Worm (Caenorhabditis elegans): Measurements from ENCODE around the gene ubc-7.
A peak's percentile ranks its signal among the peaks of the same experiment; 100 is the strongest.

The ubc-7 gene

ce11 chrIII:9661119-9661518 is 30.2 kb upstream of the ubc-7 start:
- no peak for TF ChIP-seq ztf-4 (tag; optimal IDR thresholded peaks at IDR 0.05)
- peak; percentile 69 for TF ChIP-seq nhr-23 (tag; optimal IDR thresholded peaks at IDR 0.05)
- no peak for TF ChIP-seq egl-27 (tag; optimal IDR thresholded peaks at IDR 0.05)
- TF ChIP-seq hmg-11 (tag; optimal IDR thresholded peaks at IDR 0.05), result peak; percentile 34
- no peak for TF ChIP-seq ceh-9 (tag; optimal IDR thresholded peaks at IDR 0.05)
- peak; percentile 61 for TF ChIP-seq nhr-43 (tag; optimal IDR thresholded peaks at IDR 0.05; ENCODE audit: poor library complexity, severe bottlenecking)
- peak; percentile 53 for TF ChIP-seq nhr-25 (tag; optimal IDR thresholded peaks at IDR 0.05)

- TF ChIP-seq ceh-28 (tag; optimal IDR thresholded peaks at IDR 0.05), result no peak
- TF ChIP-seq elt-2 (tag; optimal IDR thresholded peaks at IDR 0.05), result no peak
- no peak for TF ChIP-seq egl-5 (tag; optimal IDR thresholded peaks at IDR 0.05)
- no peak for TF ChIP-seq fos-1 (tag; optimal IDR thresholded peaks at IDR 0.05)
- no peak for TF ChIP-seq nhr-43 (tag; optimal IDR thresholded peaks at IDR 0.05; ENCODE audit: poor library complexity, severe bottlenecking)
- no peak for TF ChIP-seq R02D3.7 (tag; optimal IDR thresholded peaks at IDR 0.05)
- no peak for TF ChIP-seq eor-1 (tag; optimal IDR thresholded peaks at IDR 0.05)
These were observed 27.6 kb upstream of the ubc-7 start for ce11 chrIII:9658569-9658968.

- TF ChIP-seq nhr-67 (tag; optimal IDR thresholded peaks at IDR 0.05) (no peak), nhr-77 (tag; optimal IDR thresholded peaks at IDR 0.05) (no peak), ztf-11 (tag; optimal IDR thresholded peaks at IDR 0.05) (no peak), nhr-28 (tag; optimal IDR thresholded peaks at IDR 0.05) (no peak), lin-15B (tag; optimal IDR thresholded peaks at IDR 0.05) (no peak), snpc-4 (tag; optimal IDR thresholded peaks at IDR 0.05) (no peak), nhr-12 (tag; optimal IDR thresholded peaks at IDR 0.05) (no peak), elt-3 (tag; optimal IDR thresholded peaks at IDR 0.05) (no peak), fos-1 (tag; optimal IDR thresholded peaks at IDR 0.05) (no peak), lsy-12 (tag; optimal IDR thresholded peaks at IDR 0.05) (no peak), egl-5 (tag; optimal IDR thresholded peaks at IDR 0.05) (no peak), aly-2 (tag; optimal IDR thresholded peaks at IDR 0.05) (no peak), eor-1 (tag; optimal IDR thresholded peaks at IDR 0.05) (no peak), egl-27 (tag; optimal IDR thresholded peaks at IDR 0.05) (no peak), skn-1 (tag; optimal IDR thresholded peaks at IDR 0.05) (no peak), elt-2 (tag; optimal IDR thresholded peaks at IDR 0.05) (no peak)
These were observed 24.8 kb upstream of the ubc-7 start, which contains the start of gene C15H7.4 for ce11 chrIII:9655802-9656201. C15H7.4 (minus strand) TSS chrIII:9655902.

ce11 chrIII:9651871-9652270 is 20.9 kb upstream of the ubc-7 start, which contains the start of gene C15H7.3:
C15H7.3 (minus strand) TSS chrIII:9651971.
- TF ChIP-seq ceh-28 (tag; optimal IDR thresholded peaks at IDR 0.05) (no peak), nhr-28 (tag; optimal IDR thresholded peaks at IDR 0.05) (no peak), nhr-25 (tag; optimal IDR thresholded peaks at IDR 0.05) (no peak), ztf-11 (tag; optimal IDR thresholded peaks at IDR 0.05) (no peak), tbx-2 (tag; optimal IDR thresholded peaks at IDR 0.05) (no peak)

- TF ChIP-seq egl-5 (tag; optimal IDR thresholded peaks at IDR 0.05) (no peak), nhr-43 (tag; optimal IDR thresholded peaks at IDR 0.05; ENCODE audit: poor library complexity, severe bottlenecking) (peak; percentile 66), nhr-23 (tag; optimal IDR thresholded peaks at IDR 0.05) (peak; percentile 84), fkh-10 (GFP tag; optimal IDR thresholded peaks at IDR 0.05) (no peak), nhr-25 (tag; optimal IDR thresholded peaks at IDR 0.05) (peak; percentile 10), elt-1 (tag; optimal IDR thresholded peaks at IDR 0.05) (no peak)
These were observed 15.6 kb upstream of the ubc-7 start for ce11 chrIII:9646440-9647021.

ce11 chrIII:9645099-9645498 is 14.1 kb upstream of the ubc-7 start:
- peak in 1 of 3 experiments; percentile 66 for TF ChIP-seq elt-3 (tag; optimal IDR thresholded peaks at IDR 0.05)
- TF ChIP-seq nhr-23 (tag; optimal IDR thresholded peaks at IDR 0.05), result peak; percentile 59
- TF ChIP-seq nhr-43 (tag; optimal IDR thresholded peaks at IDR 0.05; ENCODE audit: poor library complexity, severe bottlenecking), result no peak

ce11 chrIII:9642110-9642509 is 11.1 kb upstream of the ubc-7 start:
- TF ChIP-seq elt-3 (tag; optimal IDR thresholded peaks at IDR 0.05) (no peak), nhr-23 (tag; optimal IDR thresholded peaks at IDR 0.05) (peak; percentile 16)
